Worm (Caenorhabditis elegans) whole organism, L3 larva: ENCODE measurements around the gene F56D6.21.

Experiments
- R02D3.7 ChIP-seq: fragments of 150-350 bp; optimal IDR thresholded peaks from 2 replicates; lab custom pipeline; 2014; ENCODE audit warnings: missing biosample characterization, missing genetic modification characterization
- fos-1 ChIP-seq: fragments of 150-350 bp; optimal IDR thresholded peaks from 2 replicates; lab custom pipeline; 2014; ENCODE audit warnings: missing biosample characterization, missing genetic modification characterization
- lin-15B ChIP-seq: fragments of 150-350 bp; optimal IDR thresholded peaks from 2 replicates; lab custom pipeline; 2014; ENCODE audit warnings: missing biosample characterization, missing genetic modification characterization
- pqm-1 ChIP-seq: fragments of 150-350 bp; optimal IDR thresholded peaks from 2 replicates; lab custom pipeline; 2017; ENCODE audit warnings: missing biosample characterization, missing genetic modification characterization, inconsistent platforms
- snpc-4 ChIP-seq: fragments of 150-350 bp; optimal IDR thresholded peaks from 2 replicates; lab custom pipeline; 2014; ENCODE audit warnings: missing biosample characterization, missing genetic modification characterization
- tbx-2 ChIP-seq: sonication (generic microtip); optimal IDR thresholded peaks from 2 replicates; lab custom pipeline; 2016; ENCODE audit warnings: mild to moderate bottlenecking, missing genetic modification characterization, missing compliant biosample characterization
- unc-62 ChIP-seq: fragments of 150-350 bp; sonication (generic microtip); optimal IDR thresholded peaks from 4 replicates; lab custom pipeline; 2014; ENCODE audit warnings: missing biosample characterization, missing genetic modification reagents, missing genetic modification characterization
- zag-1 ChIP-seq: fragments of 150-350 bp; optimal IDR thresholded peaks from 2 replicates; lab custom pipeline; 2014; ENCODE audit warnings: missing biosample characterization, missing genetic modification characterization

- TF ChIP-seq snpc-4 (tag; lab: Kevin White, UChicago) (no peak), unc-62 (GFP tag; lab: Kevin White, UChicago) (no peak), R02D3.7 (tag; lab: Kevin White, UChicago) (no peak), zag-1 (no peak), fos-1 (tag; lab: Kevin White, UChicago) (no peak), lin-15B (tag; lab: Kevin White, UChicago) (no peak), tbx-2 (tag; lab: Kevin White, UChicago) (no peak), pqm-1 (no peak)
These were observed 32.4 kb downstream of the F56D6.21 start, which contains the start of gene clec-71 for ce11 chrIV:3937097-3937496.
